1 fruit fly cellular context compared by ENCODE assay signal in the genomic region with DNA sequence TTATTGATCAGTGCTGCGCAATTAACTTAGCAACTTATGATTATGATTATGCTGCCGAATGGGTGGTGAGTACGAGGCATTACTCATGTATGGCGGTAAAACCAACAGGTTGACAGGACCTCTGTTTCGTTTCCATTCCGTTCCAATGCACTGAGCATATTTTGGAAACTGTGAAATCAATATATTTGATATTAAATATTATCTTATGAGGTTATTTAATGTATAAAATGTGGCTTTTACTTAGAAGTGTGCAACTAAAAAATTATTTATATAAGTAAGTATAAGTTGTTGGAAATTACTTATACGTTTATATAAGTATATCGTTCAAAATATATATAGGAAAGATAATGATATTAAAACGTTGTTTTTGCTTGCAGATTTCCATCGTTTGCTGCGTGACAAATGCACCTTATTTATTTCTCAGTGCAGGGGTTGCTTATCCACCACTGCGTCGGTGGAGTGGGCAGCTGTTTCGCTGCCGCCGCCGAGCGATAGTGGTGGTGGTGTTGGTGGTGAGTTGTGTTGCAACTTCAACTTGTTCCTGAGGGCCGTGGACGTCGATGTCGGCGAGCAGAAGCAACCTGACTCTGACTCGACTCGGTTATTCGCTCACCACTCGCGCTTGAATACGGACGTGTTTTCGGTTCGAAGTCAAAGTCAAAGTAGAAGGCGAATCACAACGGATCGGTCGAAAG.
A peak's percentile ranks its signal among the peaks of the same experiment; 100 is the strongest.
TF ChIP-seq lines count a peak whose summit lies in the region.

A gene (plus strand): TSS at position 568 of the 695 bp plus-strand sequence.

TF ChIP-seq in whole organism, embryonic, 481 proteins besides CTCF, POLR2A, EP300 and RAD21 (continued from another document):
- TF ChIP-seq ems (GFP tag; optimal IDR thresholded peaks at IDR 0.05; lab: Kevin White, UChicago) (peak; percentile 19), C15 (GFP tag; IDR thresholded peaks at IDR 0.05; lab: Robert Waterston, UW) (no peak), MTF-1 (GFP tag; optimal IDR thresholded peaks at IDR 0.05; lab: Kevin White, UChicago; ENCODE audit: borderline replicate concordance) (peak; percentile 42), CG10366 (GFP tag; IDR thresholded peaks at IDR 0.05; lab: Robert Waterston, UW) (peak; percentile 57; the same call in 1 of the 2 replicates), kah (GFP tag; optimal IDR thresholded peaks at IDR 0.05; lab: Kevin White, UChicago) (peak; percentile 41), Sox100B (GFP tag; optimal IDR thresholded peaks at IDR 0.05; lab: Kevin White, UChicago) (peak; percentile 92), CG16779 (GFP tag; IDR thresholded peaks at IDR 0.05; lab: Robert Waterston, UW) (0 out of 2 replicates have a peak, but pooled peaks have one; percentile 42), jing (GFP tag; optimal IDR thresholded peaks at IDR 0.05; lab: Kevin White, UChicago) (peak; percentile 18), HLH3B (GFP tag; IDR thresholded peaks at IDR 0.05; lab: Robert Waterston, UW) (peak; percentile 58), Camta (GFP tag; optimal IDR thresholded peaks at IDR 0.05; lab: Kevin White, UChicago) (no peak), Ets65A (GFP tag; lab: Kevin White, UChicago) (no peak), CG16813 (GFP tag; IDR thresholded peaks at IDR 0.05; lab: Robert Waterston, UW; ENCODE audit: partially characterized antibody) (0 out of 3 replicates have a peak, but pooled peaks have one; percentile 23), CG3407 (GFP tag; optimal IDR thresholded peaks at IDR 0.05; lab: Kevin White, UChicago) (peak; percentile 77), CG17186 (GFP tag; optimal IDR thresholded peaks at IDR 0.05; lab: Kevin White, UChicago) (peak; percentile 41), CG32767 (GFP tag; IDR thresholded peaks at IDR 0.05; lab: Robert Waterston, UW) (peak; percentile 59), crc (GFP tag; optimal IDR thresholded peaks at IDR 0.05; lab: Kevin White, UChicago) (no peak), Awh (GFP tag; IDR thresholded peaks at IDR 0.05; lab: Robert Waterston, UW) (peak; percentile 56; the same call in 1 of the 2 replicates), CHES-1-like (GFP tag; optimal IDR thresholded peaks at IDR 0.05; lab: Kevin White, UChicago) (peak; percentile 21), sisA (GFP tag; IDR thresholded peaks at IDR 0.05; lab: Robert Waterston, UW) (peak; percentile 51), CG3281 (GFP tag; optimal IDR thresholded peaks at IDR 0.05; lab: Kevin White, UChicago) (peak; percentile 77), unc-4 (GFP tag; IDR thresholded peaks at IDR 0.05; lab: Robert Waterston, UW; ENCODE audit: partially characterized antibody) (no peak), CG1792 (GFP tag; optimal IDR thresholded peaks at IDR 0.05; lab: Kevin White, UChicago) (no peak), repo (GFP tag; optimal IDR thresholded peaks at IDR 0.05; lab: Kevin White, UChicago) (no peak), al (GFP tag; IDR thresholded peaks at IDR 0.05; lab: Robert Waterston, UW) (no peak), tgo (GFP tag; IDR thresholded peaks at IDR 0.05; lab: Robert Waterston, UW) (peak; percentile 58), CG31388 (GFP tag; optimal IDR thresholded peaks at IDR 0.05; lab: Kevin White, UChicago) (peak; percentile 32), Hr3 (GFP tag; optimal IDR thresholded peaks at IDR 0.05; lab: Kevin White, UChicago) (peak; percentile 83), h (optimal IDR thresholded peaks at IDR 0.05; lab: Kevin White, UChicago) (no peak), ac (GFP tag; optimal IDR thresholded peaks at IDR 0.05; lab: Kevin White, UChicago) (peak; percentile 81), CG12155 (GFP tag; optimal IDR thresholded peaks at IDR 0.05; lab: Kevin White, UChicago) (peak; percentile 73), D19A (tag; optimal IDR thresholded peaks at IDR 0.05; lab: Kevin White, UChicago) (peak; percentile 87), Stat92E (GFP tag; optimal IDR thresholded peaks at IDR 0.05; lab: Kevin White, UChicago) (peak in 1 of 3 experiments; percentile 80), chn (GFP tag; optimal IDR thresholded peaks at IDR 0.05; lab: Kevin White, UChicago) (peak; percentile 61), CG7357 (GFP tag; IDR thresholded peaks at IDR 0.05; lab: Robert Waterston, UW) (peak; percentile 38; the same call in 1 of the 3 replicates), Bdp1 (GFP tag; optimal IDR thresholded peaks at IDR 0.05; lab: Kevin White, UChicago) (peak; percentile 35), CG3163 (GFP tag; optimal IDR thresholded peaks at IDR 0.05; lab: Kevin White, UChicago) (no peak), sug (tag; optimal IDR thresholded peaks at IDR 0.05; lab: Kevin White, UChicago) (no peak), CG2199 (GFP tag; IDR thresholded peaks at IDR 0.05; lab: Robert Waterston, UW) (0 out of 3 replicates have a peak, but pooled peaks have one; percentile 29), CG31365 (tag; optimal IDR thresholded peaks at IDR 0.05; lab: Kevin White, UChicago) (no peak), HmgD (GFP tag; optimal IDR thresholded peaks at IDR 0.05; lab: Kevin White, UChicago) (no peak), CG12659 (GFP tag; optimal IDR thresholded peaks at IDR 0.05; lab: Kevin White, UChicago) (peak; percentile 85), CG34224 (GFP tag; IDR thresholded peaks at IDR 0.05; lab: Robert Waterston, UW; ENCODE audit: partially characterized antibody) (no peak), pum (GFP tag; optimal IDR thresholded peaks at IDR 0.05; lab: Kevin White, UChicago) (peak; percentile 6), maf-S (GFP tag; optimal IDR thresholded peaks at IDR 0.05; lab: Kevin White, UChicago) (peak; percentile 1), Fer2 (tag; optimal IDR thresholded peaks at IDR 0.05; lab: Kevin White, UChicago) (peak; percentile 36), CG3847 (GFP tag; IDR thresholded peaks at IDR 0.05; lab: Robert Waterston, UW) (no peak), Deaf1 (tag; optimal IDR thresholded peaks at IDR 0.05; lab: Kevin White, UChicago) (peak; percentile 74), Jarid2 (GFP tag; optimal IDR thresholded peaks at IDR 0.05; lab: Kevin White, UChicago) (peak; percentile 84), CG6254 (GFP tag; optimal IDR thresholded peaks at IDR 0.05; lab: Kevin White, UChicago) (peak; percentile 85), CG7372 (GFP tag; IDR thresholded peaks at IDR 0.05; lab: Robert Waterston, UW) (no peak), yki (optimal IDR thresholded peaks at IDR 0.05; lab: Kevin White, UChicago) (no peak), z (GFP tag; IDR thresholded peaks at IDR 0.05; lab: Robert Waterston, UW) (peak; percentile 36; the same call in 1 of the 3 replicates), jigr1 (GFP tag; IDR thresholded peaks at IDR 0.05; lab: Robert Waterston, UW) (0 out of 3 replicates have a peak, but pooled peaks have one; percentile 15), wek (GFP tag; optimal IDR thresholded peaks at IDR 0.05; lab: Kevin White, UChicago) (no peak), Hr78 (GFP tag; optimal IDR thresholded peaks at IDR 0.05; lab: Kevin White, UChicago) (peak in 1 of 2 experiments; percentile 63), CG10267 (tag; optimal IDR thresholded peaks at IDR 0.05; lab: Kevin White, UChicago) (peak; percentile 89), CG7839 (tag; optimal IDR thresholded peaks at IDR 0.05; lab: Kevin White, UChicago) (peak; percentile 91), her (GFP tag; optimal IDR thresholded peaks at IDR 0.05; lab: Kevin White, UChicago) (no peak), pfk (GFP tag; optimal IDR thresholded peaks at IDR 0.05; lab: Kevin White, UChicago) (peak; percentile 94), CG8765 (GFP tag; IDR thresholded peaks at IDR 0.05; lab: Robert Waterston, UW) (peak; percentile 39; the same call in 1 of the 2 replicates), CG6175 (GFP tag; IDR thresholded peaks at IDR 0.05; lab: Robert Waterston, UW) (peak; percentile 23; the same call in 1 of the 3 replicates), grn (GFP tag; optimal IDR thresholded peaks at IDR 0.05; lab: Kevin White, UChicago) (peak; percentile 46), CG8924 (tag; optimal IDR thresholded peaks at IDR 0.05; lab: Kevin White, UChicago) (peak; percentile 94), Kr (GFP tag; optimal IDR thresholded peaks at IDR 0.05; lab: Kevin White, UChicago) (no peak), trem (tag; optimal IDR thresholded peaks at IDR 0.05; lab: Kevin White, UChicago) (peak; percentile 93), Spps (tag; optimal IDR thresholded peaks at IDR 0.05; lab: Kevin White, UChicago) (peak; percentile 67), corto (GFP tag; optimal IDR thresholded peaks at IDR 0.05; lab: Kevin White, UChicago) (peak; percentile 87), Lpt (GFP tag; optimal IDR thresholded peaks at IDR 0.05; lab: Kevin White, UChicago) (no peak), p53 (GFP tag; optimal IDR thresholded peaks at IDR 0.05; lab: Kevin White, UChicago) (no peak)
